Fruit fly (Drosophila melanogaster): ENCODE results near the gene CG5928.
A peak's percentile ranks its signal among the peaks of the same experiment; 100 is the strongest.

CG5928 gene

DNA sequence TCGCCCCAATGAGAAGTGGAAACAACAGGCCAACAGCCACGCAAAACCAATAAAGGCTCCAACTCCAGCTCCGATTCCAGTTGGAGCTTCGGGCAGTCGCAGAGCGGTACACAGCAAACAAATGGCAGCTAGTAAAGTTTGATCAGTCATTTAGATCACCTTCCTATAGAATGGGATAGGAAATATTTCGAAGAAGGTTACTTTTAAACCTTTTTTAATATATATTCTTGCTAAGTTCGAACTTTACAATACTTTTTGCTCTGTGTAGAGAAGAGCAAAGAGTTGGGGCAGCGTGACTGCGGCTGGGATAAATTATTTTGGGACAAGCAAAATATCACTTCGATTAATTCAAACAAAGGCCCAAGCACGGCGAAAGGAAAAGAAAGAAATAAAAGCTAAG, 47.5 kb upstream of the CG5928 start (continued):
- peak; percentile 84 for TF ChIP-seq lz (GFP tag; optimal IDR thresholded peaks at IDR 0.05)
- TF ChIP-seq Hr39 (GFP tag; optimal IDR thresholded peaks at IDR 0.05): peak; percentile 72
- peak; percentile 89 for TF ChIP-seq Met (GFP tag; optimal IDR thresholded peaks at IDR 0.05)
- TF ChIP-seq vri (GFP tag; optimal IDR thresholded peaks at IDR 0.05): peak; percentile 70
- peak; percentile 86 for TF ChIP-seq Sox102F (GFP tag; optimal IDR thresholded peaks at IDR 0.05)
- peak; percentile 46 for TF ChIP-seq CG8319 (GFP tag; optimal IDR thresholded peaks at IDR 0.05)
- TF ChIP-seq Ets96B (tag; optimal IDR thresholded peaks at IDR 0.05): peak; percentile 74
- TF ChIP-seq pdm3 (GFP tag; optimal IDR thresholded peaks at IDR 0.05): peak; percentile 83
- TF ChIP-seq Sox15 (GFP tag; optimal IDR thresholded peaks at IDR 0.05): peak; percentile 65
- peak; percentile 88 for TF ChIP-seq topi (GFP tag; optimal IDR thresholded peaks at IDR 0.05)
- peak; percentile 22 for TF ChIP-seq fd85E (GFP tag; optimal IDR thresholded peaks at IDR 0.05)
- TF ChIP-seq acj6 (GFP tag; optimal IDR thresholded peaks at IDR 0.05): peak; percentile 80
- TF ChIP-seq eg (GFP tag; IDR thresholded peaks at IDR 0.05): peak; percentile 39; the same call in 1 of the 3 replicates
- peak; percentile 8 for TF ChIP-seq CG6276 (GFP tag; optimal IDR thresholded peaks at IDR 0.05)
- TF ChIP-seq esn (GFP tag; optimal IDR thresholded peaks at IDR 0.05): peak; percentile 88
- peak; percentile 73 for TF ChIP-seq CG1621 (tag; optimal IDR thresholded peaks at IDR 0.05)
- peak; percentile 84 for TF ChIP-seq Eip93F (GFP tag; optimal IDR thresholded peaks at IDR 0.05)

DNA sequence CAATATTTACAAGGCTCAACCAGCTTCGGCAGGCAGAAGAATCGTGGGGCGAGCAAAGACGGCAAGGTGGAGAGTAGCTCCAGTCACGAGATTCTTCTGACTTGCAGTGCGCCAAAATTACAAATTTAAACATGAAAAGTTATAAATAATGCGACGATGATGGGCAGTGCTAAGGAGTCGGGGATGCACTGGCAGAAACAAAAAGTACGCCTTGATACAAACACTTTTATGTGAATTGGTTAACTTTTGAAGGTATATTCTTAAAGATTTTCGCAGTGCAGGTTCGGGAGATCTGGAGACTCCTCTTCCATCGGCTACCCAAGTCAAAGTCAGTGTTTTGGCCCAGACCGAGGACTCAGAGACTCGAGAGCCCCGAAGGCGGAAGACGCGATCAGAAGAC, 46.3 kb upstream of the CG5928 start:
- TF ChIP-seq Sox102F (GFP tag; optimal IDR thresholded peaks at IDR 0.05) (peak; percentile 66), Hr39 (GFP tag; optimal IDR thresholded peaks at IDR 0.05) (peak; percentile 53), CG15336 (GFP tag; IDR thresholded peaks at IDR 0.05) (no peak), fkh (GFP tag; optimal IDR thresholded peaks at IDR 0.05) (no peak), eg (GFP tag; IDR thresholded peaks at IDR 0.05) (no peak), Lpt (GFP tag; optimal IDR thresholded peaks at IDR 0.05) (no peak), CG6808 (GFP tag; optimal IDR thresholded peaks at IDR 0.05) (no peak), esn (GFP tag; optimal IDR thresholded peaks at IDR 0.05) (peak; percentile 61), fd85E (GFP tag; optimal IDR thresholded peaks at IDR 0.05) (no peak), Met (GFP tag; optimal IDR thresholded peaks at IDR 0.05) (peak; percentile 65), salr (GFP tag; optimal IDR thresholded peaks at IDR 0.05) (peak in 1 of 2 experiments; percentile 0), Eip75B (GFP tag; optimal IDR thresholded peaks at IDR 0.05) (peak; percentile 40), OdsH (GFP tag; optimal IDR thresholded peaks at IDR 0.05) (no peak), CG11294 (GFP tag; IDR thresholded peaks at IDR 0.05) (no peak), CG8319 (GFP tag; optimal IDR thresholded peaks at IDR 0.05) (no peak), CG6792 (GFP tag; optimal IDR thresholded peaks at IDR 0.05) (peak; percentile 19), dsx (GFP tag; optimal IDR thresholded peaks at IDR 0.05; ENCODE audit: poor library complexity, severe bottlenecking) (no peak), CG8632 (GFP tag; optimal IDR thresholded peaks at IDR 0.05) (no peak), CG32006 (GFP tag; optimal IDR thresholded peaks at IDR 0.05) (no peak), pdm3 (GFP tag; optimal IDR thresholded peaks at IDR 0.05) (peak; percentile 45), achi (GFP tag; optimal IDR thresholded peaks at IDR 0.05) (peak; percentile 6), CG6854 (GFP tag; optimal IDR thresholded peaks at IDR 0.05) (no peak), CG6276 (GFP tag; optimal IDR thresholded peaks at IDR 0.05) (no peak), CG31627 (GFP tag; optimal IDR thresholded peaks at IDR 0.05) (peak; percentile 54), CG4318 (GFP tag; optimal IDR thresholded peaks at IDR 0.05) (no peak), CG10631 (GFP tag; optimal IDR thresholded peaks at IDR 0.05) (peak; percentile 37), CG3032 (tag; optimal IDR thresholded peaks at IDR 0.05) (no peak), CG16779 (tag; optimal IDR thresholded peaks at IDR 0.05) (no peak), Smox (GFP tag; optimal IDR thresholded peaks at IDR 0.05) (peak; percentile 56), CG1621 (tag; optimal IDR thresholded peaks at IDR 0.05) (no peak), Blimp-1 (GFP tag; optimal IDR thresholded peaks at IDR 0.05) (no peak), Hr4 (GFP tag; optimal IDR thresholded peaks at IDR 0.05) (no peak), Eip93F (GFP tag; optimal IDR thresholded peaks at IDR 0.05) (no peak), svp (GFP tag) (peak; percentile 81), net (GFP tag; optimal IDR thresholded peaks at IDR 0.05) (no peak), Eip78C (GFP tag) (peak; percentile 84), vri (GFP tag; optimal IDR thresholded peaks at IDR 0.05) (peak; percentile 51), CG8119 (GFP tag; IDR thresholded peaks at IDR 0.05) (no peak), ss (GFP tag; optimal IDR thresholded peaks at IDR 0.05) (no peak), Gug (GFP tag; IDR thresholded peaks at IDR 0.05) (no peak), CG3919 (GFP tag; optimal IDR thresholded peaks at IDR 0.05) (peak; percentile 50), cyc (GFP tag; optimal IDR thresholded peaks at IDR 0.05) (peak; percentile 54), Sox15 (GFP tag; optimal IDR thresholded peaks at IDR 0.05) (no peak), spab (GFP tag; optimal IDR thresholded peaks at IDR 0.05) (no peak)

All from whole organism, prepupa.